Worm (Caenorhabditis elegans) whole organism, L3 larva: ENCODE results near the gene sas-7.

ENCODE experiments used
- R02D3.7 ChIP-seq: fragments of 150-350 bp; optimal IDR thresholded peaks from 2 replicates; lab custom pipeline; 2014; ENCODE audit warnings: missing biosample characterization, missing genetic modification characterization
- ceh-82 ChIP-seq: fragments of 150-350 bp; optimal IDR thresholded peaks from 2 replicates; lab custom pipeline; 2014; ENCODE audit warnings: missing biosample characterization, missing genetic modification characterization
- ceh-9 ChIP-seq: sonication (generic microtip); optimal IDR thresholded peaks from 2 replicates; lab custom pipeline; 2018; ENCODE audit warnings: missing biosample characterization, missing genetic modification characterization
- jun-1 ChIP-seq: fragments of 150-350 bp; optimal IDR thresholded peaks from 2 replicates; lab custom pipeline; 2014; ENCODE audit warnings: missing biosample characterization, missing genetic modification reagents, missing genetic modification characterization
- nhr-11 ChIP-seq: fragments of 150-350 bp; optimal IDR thresholded peaks from 2 replicates; lab custom pipeline; 2014; ENCODE audit warnings: missing biosample characterization, missing genetic modification characterization

DNA sequence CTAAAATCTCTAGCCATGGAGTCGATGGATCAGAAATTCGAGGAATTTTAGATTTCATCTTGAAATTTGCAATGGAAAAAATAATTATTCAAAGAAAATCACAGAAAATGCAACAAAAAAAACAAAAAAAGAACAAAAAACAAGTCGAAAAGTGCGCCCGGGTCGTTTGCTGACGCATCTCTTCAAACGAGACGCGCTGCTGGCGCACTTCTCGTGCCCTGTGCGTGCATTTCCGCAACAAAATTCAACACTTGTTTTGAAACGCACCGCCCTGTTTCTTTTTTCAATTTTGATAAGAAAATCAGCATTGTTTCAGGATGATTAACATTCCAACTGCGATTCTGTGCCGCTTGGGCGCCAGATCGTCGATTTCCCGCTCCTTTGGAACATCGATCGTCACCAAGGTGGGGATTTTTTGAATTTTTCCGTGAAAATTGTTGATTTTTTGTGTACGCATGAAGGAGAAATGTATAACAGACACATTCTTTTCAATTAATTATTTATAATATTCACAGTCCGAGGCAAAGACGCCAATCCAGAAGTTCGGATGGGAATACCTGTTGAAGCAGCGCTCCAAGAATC is 13.2 kb downstream of the sas-7 start, which contains the start of the genes jmjd-4 and mev-1:
- no peak for TF ChIP-seq ceh-9 (tag; lab: Kevin White, UChicago)
- TF ChIP-seq nhr-11 (tag; lab: Kevin White, UChicago) = no peak
- TF ChIP-seq jun-1 (tag; lab: Kevin White, UChicago) = peak; percentile 82
- TF ChIP-seq R02D3.7 (tag; lab: Kevin White, UChicago) = peak; percentile 68
- peak; percentile 56 for TF ChIP-seq ceh-82 (tag; lab: Kevin White, UChicago)
